Fruit fly (Drosophila melanogaster) whole organism, embryonic: Measurements from ENCODE around the gene pr.
A peak's percentile ranks its signal among the peaks of the same experiment; 100 is the strongest.

Experiments
- Adf1 ChIP-seq: fragments of 200-800 bp; sonication (Bioruptor generic); IDR thresholded peaks from 2 replicates; pipeline ENCODE4 v1.3.6; 2022; ENCODE audit warnings: missing biosample characterization, missing genetic modification characterization
- Atf-2 ChIP-seq: fragments of 200-800 bp; sonication (Bioruptor generic); optimal IDR thresholded peaks from 2 replicates; lab custom pipeline; 2016; ENCODE audit warnings: missing biosample characterization, missing genetic modification characterization
- B-H1 ChIP-seq: fragments of 200-800 bp; sonication (Bioruptor generic); IDR thresholded peaks from 3 replicates; pipeline ENCODE4 v1.3.6; 2022; ENCODE audit warnings: missing biosample characterization, missing genetic modification characterization
- Bdp1 ChIP-seq: fragments of 200-800 bp; sonication (Bioruptor generic); optimal IDR thresholded peaks from 3 replicates; lab custom pipeline; 2016; ENCODE audit warnings: missing biosample characterization, missing genetic modification characterization
- CG10959 ChIP-seq: fragments of 200-800 bp; sonication (Bioruptor generic); IDR thresholded peaks from 2 replicates; pipeline ENCODE4 v1.3.6; 2022; ENCODE audit warnings: missing biosample characterization, missing genetic modification characterization
- CG10979 ChIP-seq: fragments of 200-800 bp; sonication (Bioruptor generic); optimal IDR thresholded peaks from 2 replicates; lab custom pipeline; 2018; ENCODE audit warnings: missing biosample characterization, mild to moderate bottlenecking, missing genetic modification characterization, moderate library complexity
- CG13296 ChIP-seq: fragments of 200-800 bp; sonication (Bioruptor generic); optimal IDR thresholded peaks from 3 replicates; lab custom pipeline; 2018; ENCODE audit warnings: missing biosample characterization, mild to moderate bottlenecking, missing genetic modification characterization
- CG14014 ChIP-seq: fragments of 200-800 bp; sonication (Bioruptor generic); IDR thresholded peaks from 2 replicates; pipeline ENCODE4 v1.3.6; 2022; ENCODE audit warnings: missing biosample characterization, missing genetic modification characterization
- CG14050 ChIP-seq: fragments of 200-800 bp; sonication (Bioruptor generic); IDR thresholded peaks from 3 replicates; pipeline ENCODE4 v1.3.6; 2022; ENCODE audit warnings: missing biosample characterization, missing genetic modification characterization
- CG14710 ChIP-seq: fragments of 200-800 bp; sonication (Bioruptor generic); optimal IDR thresholded peaks from 3 replicates; lab custom pipeline; 2019; ENCODE audit warnings: missing biosample characterization, mild to moderate bottlenecking, missing genetic modification characterization, moderate library complexity
- CG14965 ChIP-seq: fragments of 200-800 bp; sonication (Bioruptor generic); optimal IDR thresholded peaks from 2 replicates; lab custom pipeline; 2016; ENCODE audit warnings: missing biosample characterization, missing genetic modification characterization, borderline replicate concordance
- CG15011 ChIP-seq: fragments of 200-800 bp; sonication (Bioruptor generic); optimal IDR thresholded peaks from 3 replicates; lab custom pipeline; 2018; ENCODE audit warnings: missing biosample characterization, mild to moderate bottlenecking, missing genetic modification characterization
- CG1529 ChIP-seq: fragments of 200-800 bp; sonication (Bioruptor generic); optimal IDR thresholded peaks from 3 replicates; lab custom pipeline; 2018; ENCODE audit warnings: missing biosample characterization, missing genetic modification characterization
- CG33213 ChIP-seq: fragments of 200-800 bp; sonication (Bioruptor generic); optimal IDR thresholded peaks from 3 replicates; lab custom pipeline; 2016; ENCODE audit warnings: missing biosample characterization, missing genetic modification characterization
- CG34376 ChIP-seq: fragments of 200-800 bp; sonication (Bioruptor generic); optimal IDR thresholded peaks from 2 replicates; lab custom pipeline; 2018; ENCODE audit warnings: missing biosample characterization, mild to moderate bottlenecking, missing genetic modification characterization
- CG6175 ChIP-seq: fragments of 200-800 bp; sonication (Bioruptor generic); IDR thresholded peaks from 3 replicates; pipeline ENCODE4 v1.3.6; 2022; ENCODE audit warnings: missing biosample characterization, missing genetic modification characterization
- CG7745 ChIP-seq: fragments of 200-800 bp; sonication (Bioruptor generic); optimal IDR thresholded peaks from 2 replicates; lab custom pipeline; 2018; ENCODE audit warnings: missing biosample characterization, mild to moderate bottlenecking, missing genetic modification characterization, moderate library complexity
- CG8281 ChIP-seq: fragments of 200-800 bp; sonication (Bioruptor generic); optimal IDR thresholded peaks from 2 replicates; lab custom pipeline; 2018; ENCODE audit warnings: missing biosample characterization, mild to moderate bottlenecking, missing genetic modification characterization, moderate library complexity
- CG9609 ChIP-seq: fragments of 200-800 bp; sonication (Bioruptor generic); optimal IDR thresholded peaks from 3 replicates; lab custom pipeline; 2016; ENCODE audit warnings: missing biosample characterization, missing genetic modification characterization
- Fer3 ChIP-seq: fragments of 200-800 bp; sonication (Bioruptor generic); optimal IDR thresholded peaks from 2 replicates; lab custom pipeline; 2018; ENCODE audit warnings: missing biosample characterization, mild to moderate bottlenecking, missing genetic modification characterization, moderate library complexity
- HmgZ ChIP-seq: fragments of 200-800 bp; sonication (Bioruptor generic); optimal IDR thresholded peaks from 2 replicates; lab custom pipeline; 2018; ENCODE audit warnings: missing biosample characterization, mild to moderate bottlenecking, missing genetic modification characterization
- Hr39 ChIP-seq: fragments of >200 bp; optimal IDR thresholded peaks from 2 replicates; lab custom pipeline; 2017
- Hr51 ChIP-seq, 2 experiments: fragments of 200-800 bp; sonication (Bioruptor generic); optimal IDR thresholded peaks; 2 replicates in 1 of 2; 3 replicates in 1 of 2; lab custom pipeline; 2016 to 2018; ENCODE audit warnings: missing biosample characterization in 2 of 2, missing genetic modification characterization in 2 of 2, mild to moderate bottlenecking in 1 of 2, moderate library complexity in 1 of 2
- Hsf ChIP-seq: fragments of 200-800 bp; sonication (Bioruptor generic); optimal IDR thresholded peaks from 3 replicates; lab custom pipeline; 2016; ENCODE audit warnings: missing biosample characterization, missing genetic modification characterization
- Lhr ChIP-seq: fragments of 200-800 bp; sonication (Bioruptor generic); optimal IDR thresholded peaks from 3 replicates; lab custom pipeline; 2017; ENCODE audit warnings: mild to moderate bottlenecking, missing biosample characterization, missing genetic modification reagents, missing genetic modification characterization
- Meics ChIP-seq: fragments of 200-800 bp; sonication (Bioruptor generic); optimal IDR thresholded peaks from 2 replicates; lab custom pipeline; 2017; ENCODE audit warnings: missing biosample characterization, mild to moderate bottlenecking, missing genetic modification characterization
- Nf-YC ChIP-seq: fragments of 200-800 bp; optimal IDR thresholded peaks from 3 replicates; lab custom pipeline; 2019; ENCODE audit warnings: missing biosample characterization, mild to moderate bottlenecking, missing genetic modification characterization, moderate library complexity
- Ptx1 ChIP-seq: fragments of 200-800 bp; sonication (Bioruptor generic); IDR thresholded peaks from 2 replicates; pipeline ENCODE4 v1.3.6; 2022; ENCODE audit warnings: missing biosample characterization, missing genetic modification characterization
- Sin3A ChIP-seq: fragments of >200 bp; optimal IDR thresholded peaks from 2 replicates; lab custom pipeline; 2018
- Taf1 ChIP-seq: fragments of 200-800 bp; sonication (Bioruptor generic); IDR thresholded peaks from 2 replicates; pipeline ENCODE4 v1.3.6; 2022; ENCODE audit warnings: missing biosample characterization, missing genetic modification characterization
- Trl ChIP-seq, 3 experiments: fragments of >200 bp in 2 of 3; fragments of 200-800 bp in 1 of 3; sonication (Bioruptor generic) in 1 of 3; optimal IDR thresholded peaks; 2 replicates in 1 of 3; 3 replicates in 2 of 3; lab custom pipeline; 2016 to 2017; ENCODE audit warnings: missing biosample characterization in 1 of 3, missing genetic modification characterization in 1 of 3
- Xrp1 ChIP-seq: fragments of 200-800 bp; sonication (Bioruptor generic); IDR thresholded peaks from 2 replicates; pipeline ENCODE4 v1.3.6; 2022; ENCODE audit warnings: missing biosample characterization, missing genetic modification characterization
- YL-1 ChIP-seq: fragments of 200-800 bp; sonication (Bioruptor generic); optimal IDR thresholded peaks from 3 replicates; lab custom pipeline; 2017; ENCODE audit warnings: missing biosample characterization, mild to moderate bottlenecking, missing genetic modification characterization
- bab2 ChIP-seq: fragments of 200-800 bp; sonication (Bioruptor generic); optimal IDR thresholded peaks from 2 replicates; lab custom pipeline; 2016; ENCODE audit warnings: missing biosample characterization, missing genetic modification characterization
- cato ChIP-seq: fragments of 200-800 bp; sonication (Bioruptor generic); optimal IDR thresholded peaks from 2 replicates; lab custom pipeline; 2016; ENCODE audit warnings: missing biosample characterization, missing genetic modification characterization, borderline replicate concordance
- chn ChIP-seq: fragments of 200-800 bp; sonication (Bioruptor generic); optimal IDR thresholded peaks from 2 replicates; lab custom pipeline; 2016; ENCODE audit warnings: missing biosample characterization, missing genetic modification characterization
- corto ChIP-seq: fragments of 200-800 bp; sonication (Bioruptor generic); optimal IDR thresholded peaks from 2 replicates; lab custom pipeline; 2016; ENCODE audit warnings: missing biosample characterization, mild to moderate bottlenecking, missing genetic modification characterization, moderate library complexity
- disco-r ChIP-seq: fragments of 200-800 bp; sonication (Bioruptor generic); optimal IDR thresholded peaks from 2 replicates; lab custom pipeline; 2016; ENCODE audit warnings: missing biosample characterization, missing genetic modification characterization
- exex ChIP-seq: fragments of 200-800 bp; sonication (Bioruptor generic); optimal IDR thresholded peaks from 4 replicates; lab custom pipeline; 2018; ENCODE audit warnings: missing biosample characterization, mild to moderate bottlenecking, missing genetic modification characterization, moderate library complexity
- fd3F ChIP-seq: fragments of 200-800 bp; sonication (Bioruptor generic); optimal IDR thresholded peaks from 2 replicates; lab custom pipeline; 2018; ENCODE audit warnings: missing biosample characterization, mild to moderate bottlenecking, missing genetic modification characterization, moderate library complexity
- hb ChIP-seq: fragments of 200-800 bp; sonication (Bioruptor generic); IDR thresholded peaks from 3 replicates; pipeline ENCODE4 v1.3.6; 2022; ENCODE audit warnings: missing biosample characterization, missing genetic modification characterization; ENCODE audit not compliant: partially characterized antibody
- kay ChIP-seq: fragments of 200-800 bp; sonication (Bioruptor generic); optimal IDR thresholded peaks from 2 replicates; lab custom pipeline; 2016; ENCODE audit warnings: missing biosample characterization, missing genetic modification characterization
- odd ChIP-seq: fragments of 200-800 bp; sonication (Bioruptor generic); optimal IDR thresholded peaks from 2 replicates; lab custom pipeline; 2017; ENCODE audit warnings: missing biosample characterization, mild to moderate bottlenecking, missing genetic modification characterization
- otp ChIP-seq: fragments of 200-800 bp; sonication (Bioruptor generic); IDR thresholded peaks from 3 replicates; pipeline ENCODE4, ENCODE4 v1.3.6; 2022; ENCODE audit warnings: missing biosample characterization, missing genetic modification characterization
- p53 ChIP-seq: fragments of 200-800 bp; sonication (Bioruptor generic); optimal IDR thresholded peaks from 2 replicates; lab custom pipeline; 2016; ENCODE audit warnings: missing biosample characterization, missing genetic modification characterization
- prd ChIP-seq, 3 experiments: fragments of >200 bp in 2 of 3; fragments of 200-800 bp in 1 of 3; sonication (Bioruptor generic) in 1 of 3; optimal IDR thresholded peaks in 2 of 3; IDR thresholded peaks in 1 of 3; 2 replicates in 2 of 3; 3 replicates in 1 of 3; pipeline versions ENCODE4 v1.3.6 to Lab custom; 2017 to 2022; ENCODE audit warnings: missing biosample characterization in 1 of 3, missing genetic modification characterization in 1 of 3
- rib ChIP-seq: fragments of 200-800 bp; sonication (Bioruptor generic); IDR thresholded peaks from 2 replicates; pipeline ENCODE4 v1.3.6; 2022; ENCODE audit warnings: missing biosample characterization, missing genetic modification characterization
- sug ChIP-seq: fragments of 200-800 bp; optimal IDR thresholded peaks from 2 replicates; lab custom pipeline; 2019; ENCODE audit warnings: missing biosample characterization, mild to moderate bottlenecking, missing genetic modification characterization, moderate library complexity

pr gene

DNA sequence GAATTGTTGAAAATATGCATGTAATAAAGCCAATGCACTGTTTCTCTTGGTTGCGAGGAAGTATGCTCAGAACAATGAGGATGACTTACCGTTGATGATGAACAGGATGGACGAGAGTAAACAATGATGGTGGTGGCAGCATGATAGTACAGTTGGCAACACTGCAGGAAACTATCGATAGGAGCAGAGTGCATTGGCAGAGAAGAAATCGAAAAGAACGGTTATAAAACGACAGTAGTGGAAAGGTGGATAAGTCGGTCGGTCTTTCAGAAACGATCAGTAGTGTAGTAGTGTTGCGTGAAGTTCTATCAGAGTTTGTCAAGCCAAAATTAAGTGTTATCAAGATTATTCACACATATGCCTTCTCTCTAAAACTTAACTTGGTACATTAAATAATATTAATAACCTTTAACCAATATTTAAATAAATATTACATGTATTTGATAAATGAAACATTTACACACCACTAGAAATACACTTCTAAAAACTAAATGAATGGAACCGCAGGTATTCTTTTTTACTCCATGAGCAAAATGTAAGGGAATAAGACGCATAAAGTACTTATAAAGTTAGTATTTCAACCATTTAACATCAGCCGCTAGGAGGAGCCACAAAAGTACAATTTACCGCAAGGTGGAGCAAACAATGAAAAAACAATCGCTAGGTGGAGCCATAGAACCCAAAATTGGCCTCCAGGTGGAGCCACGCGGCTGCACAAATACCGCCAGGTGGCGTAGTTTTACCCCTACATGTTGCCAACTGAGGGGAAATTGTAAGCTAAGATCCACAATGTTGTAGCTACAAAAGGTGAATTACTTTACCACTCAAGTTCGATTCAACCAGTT lies 45.4 kb upstream of the pr start (continued):
- TF ChIP-seq HmgZ (tag; lab: Kevin White, UChicago) (peak; percentile 66), kay (GFP tag; lab: Kevin White, UChicago) (peak; percentile 78), CG14050 (GFP tag; lab: Robert Waterston, UW) (peak; percentile 79), Meics (GFP tag; lab: Kevin White, UChicago) (peak; percentile 81), otp (GFP tag; lab: Robert Waterston, UW) (peak; percentile 90), Hsf (GFP tag; lab: Kevin White, UChicago) (peak; percentile 96), Hr39 (lab: Kevin White, UChicago) (no peak), disco-r (peak; percentile 85), CG13296 (GFP tag; lab: Kevin White, UChicago) (peak; percentile 70), B-H1 (GFP tag; lab: Robert Waterston, UW) (no peak; the same call in 2 of the 3 replicates), CG1529 (peak; percentile 9), p53 (GFP tag; lab: Kevin White, UChicago) (peak; percentile 92), Nf-YC (tag; lab: Kevin White, UChicago) (peak; percentile 34), odd (GFP tag; lab: Kevin White, UChicago) (peak; percentile 18), hb (GFP tag; lab: Robert Waterston, UW) (no peak; the same call in 1 of the 3 replicates), bab2 (GFP tag; lab: Kevin White, UChicago) (peak; percentile 97), CG34376 (GFP tag; lab: Kevin White, UChicago) (peak; percentile 10), CG10979 (peak; percentile 65), CG8281 (peak; percentile 6), CG33213 (GFP tag; lab: Kevin White, UChicago) (peak; percentile 98), CG15011 (GFP tag; lab: Kevin White, UChicago) (peak; percentile 22), CG14710 (tag; lab: Kevin White, UChicago) (peak; percentile 76), cato (peak; percentile 69), Xrp1 (peak; percentile 68), CG14014 (GFP tag; lab: Robert Waterston, UW) (peak; percentile 83), CG14965 (GFP tag; lab: Kevin White, UChicago) (peak; percentile 50), Lhr (GFP tag; lab: Kevin White, UChicago) (peak; percentile 97), prd (optimal IDR thresholded peaks at IDR 0.05; lab: Kevin White, UChicago) (no peak), prd (GFP tag; IDR thresholded peaks at IDR 0.05; lab: Robert Waterston, UW) (peak; percentile 95), Ptx1 (GFP tag; lab: Robert Waterston, UW) (peak; percentile 96), Fer3 (tag; lab: Kevin White, UChicago) (peak; percentile 69), chn (GFP tag; lab: Kevin White, UChicago) (peak; percentile 89), Atf-2 (peak; percentile 93), CG7745 (tag; lab: Kevin White, UChicago) (no peak), fd3F (GFP tag; lab: Kevin White, UChicago) (peak; percentile 71), Sin3A (lab: Kevin White, UChicago) (no peak), Taf1 (peak; percentile 88), exex (no peak), corto (GFP tag; lab: Kevin White, UChicago) (no peak), rib (GFP tag; lab: Robert Waterston, UW) (peak; percentile 61), CG9609 (GFP tag; lab: Kevin White, UChicago) (peak; percentile 93), Adf1 (GFP tag; lab: Robert Waterston, UW) (peak; percentile 34), CG10959 (GFP tag; lab: Robert Waterston, UW) (peak; percentile 94), CG6175 (peak; percentile 77), Trl (optimal IDR thresholded peaks at IDR 0.05; lab: Kevin White, UChicago) (no peak), Trl (GFP tag; optimal IDR thresholded peaks at IDR 0.05; lab: Kevin White, UChicago) (peak; percentile 97), Hr51 (GFP tag; optimal IDR thresholded peaks at IDR 0.05; lab: Kevin White, UChicago) (peak; percentile 74 to 89), Bdp1 (GFP tag; lab: Kevin White, UChicago) (peak; percentile 52), YL-1 (GFP tag; lab: Kevin White, UChicago) (no peak), sug (tag; lab: Kevin White, UChicago) (peak; percentile 85)
